Worm (Caenorhabditis elegans) whole organism, L2 larva: ENCODE measurements around the gene Y51H7BR.8.

Experiments used
- elt-1 ChIP-seq: fragments of 150-350 bp; optimal IDR thresholded peaks from 2 replicates; lab custom pipeline; 2014; ENCODE audit warnings: missing biosample characterization, missing genetic modification characterization
- mab-5 ChIP-seq: fragments of 150-350 bp; optimal IDR thresholded peaks from 2 replicates; lab custom pipeline; 2014; ENCODE audit warnings: missing biosample characterization, missing genetic modification characterization
- nhr-12 ChIP-seq: fragments of 150-350 bp; optimal IDR thresholded peaks from 2 replicates; lab custom pipeline; 2014; ENCODE audit warnings: missing biosample characterization, missing genetic modification characterization
- nhr-237 ChIP-seq: fragments of 150-350 bp; optimal IDR thresholded peaks from 2 replicates; lab custom pipeline; 2014; ENCODE audit warnings: missing biosample characterization, missing genetic modification characterization
- unc-55 ChIP-seq: fragments of 150-350 bp; sonication (generic microtip); optimal IDR thresholded peaks from 3 replicates; lab custom pipeline; 2014; ENCODE audit warnings: missing biosample characterization, missing genetic modification reagents, missing genetic modification characterization
- zag-1 ChIP-seq: fragments of 150-350 bp; optimal IDR thresholded peaks from 2 replicates; lab custom pipeline; 2014; ENCODE audit warnings: missing biosample characterization, missing genetic modification characterization
- ztf-11 ChIP-seq: sonication (generic microtip); optimal IDR thresholded peaks from 2 replicates; lab custom pipeline; 2017; ENCODE audit warnings: missing biosample characterization, missing genetic modification characterization

- TF ChIP-seq nhr-12 (tag; lab: Kevin White, UChicago) = no peak
- TF ChIP-seq mab-5 (tag; lab: Kevin White, UChicago) = no peak
- TF ChIP-seq nhr-237 (tag; lab: Kevin White, UChicago) = no peak
- no peak for TF ChIP-seq unc-55
- no peak for TF ChIP-seq elt-1 (tag; lab: Kevin White, UChicago)
- no peak for TF ChIP-seq zag-1
- no peak for TF ChIP-seq ztf-11 (tag; lab: Kevin White, UChicago)
Observed at ce11 chrII:1503663-1504062, 15.4 kb upstream of the Y51H7BR.8 start.
